Fruit fly (Drosophila melanogaster): ENCODE data around the gene Pgk.

Gene Pgk

DNA sequence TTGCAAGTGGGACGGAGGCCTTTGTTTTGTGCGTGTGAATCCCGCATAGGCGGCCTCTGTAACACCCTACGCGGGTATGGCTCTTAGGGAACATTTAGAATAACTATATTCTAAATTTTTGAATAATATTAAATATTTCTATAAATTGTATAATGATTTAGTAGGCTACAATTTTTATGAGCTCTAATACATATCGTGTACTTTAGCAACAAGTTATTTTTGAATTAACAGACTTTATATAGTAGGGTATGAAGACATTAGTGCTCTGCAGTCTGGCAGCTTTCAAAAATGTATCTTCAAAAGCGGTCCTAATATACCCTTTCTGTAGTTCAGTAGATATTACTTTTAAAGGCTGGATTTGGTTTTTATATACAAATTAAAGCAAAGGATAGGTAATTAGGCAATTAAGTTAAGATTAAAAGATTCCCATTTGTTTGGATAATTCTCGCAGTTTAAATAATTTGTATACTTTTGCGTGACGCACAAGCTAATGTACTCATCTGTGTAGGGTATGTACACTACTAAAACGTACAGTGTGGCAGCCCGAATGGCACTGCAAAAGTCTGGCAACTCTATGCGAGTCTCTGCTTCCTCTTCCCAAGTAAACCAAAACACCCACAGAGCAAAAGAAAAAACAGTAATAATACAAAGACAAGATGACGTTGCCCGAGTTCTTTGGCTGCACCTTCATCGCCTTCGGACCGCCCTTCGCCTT is 12.9 kb upstream of the Pgk start, which contains the start of the genes Snx21 and aph-1 (continued):
- TF ChIP-seq Doc3 (GFP tag; IDR thresholded peaks at IDR 0.05; ENCODE audit: partially characterized antibody) (no peak), CG18619 (GFP tag; optimal IDR thresholded peaks at IDR 0.05) (peak; percentile 92), cas (GFP tag; IDR thresholded peaks at IDR 0.05) (peak; percentile 59; the same call in 1 of the 2 replicates), HLH54F (GFP tag; optimal IDR thresholded peaks at IDR 0.05) (peak; percentile 93), gsb-n (tag; optimal IDR thresholded peaks at IDR 0.05) (peak; percentile 90), br (optimal IDR thresholded peaks at IDR 0.05) (no peak), CG16815 (GFP tag; optimal IDR thresholded peaks at IDR 0.05) (peak; percentile 90), unpg (GFP tag; optimal IDR thresholded peaks at IDR 0.05) (peak; percentile 94), grn (GFP tag; optimal IDR thresholded peaks at IDR 0.05) (peak; percentile 25), tio (GFP tag; optimal IDR thresholded peaks at IDR 0.05) (peak; percentile 92), NfI (GFP tag; optimal IDR thresholded peaks at IDR 0.05) (peak; percentile 91), btn (GFP tag; optimal IDR thresholded peaks at IDR 0.05) (peak; percentile 60), NC2β (GFP tag; optimal IDR thresholded peaks at IDR 0.05) (peak; percentile 77), Hsf (GFP tag; optimal IDR thresholded peaks at IDR 0.05) (peak; percentile 87), Abd-B (GFP tag; optimal IDR thresholded peaks at IDR 0.05) (peak; percentile 93), CrebB (tag; optimal IDR thresholded peaks at IDR 0.05) (peak; percentile 80), seq (GFP tag; IDR thresholded peaks at IDR 0.05) (peak; percentile 87), CG13894 (tag; optimal IDR thresholded peaks at IDR 0.05) (peak; percentile 92), CG13287 (GFP tag; IDR thresholded peaks at IDR 0.05; ENCODE audit: partially characterized antibody) (peak; percentile 28; the same call in 1 of the 2 replicates), Lhr (GFP tag; optimal IDR thresholded peaks at IDR 0.05) (peak; percentile 50), CG10431 (GFP tag; optimal IDR thresholded peaks at IDR 0.05) (peak; percentile 77), lov (optimal IDR thresholded peaks at IDR 0.05) (no peak), lov (GFP tag; IDR thresholded peaks at IDR 0.05) (0 out of 3 replicates have a peak, but pooled peaks have one; percentile 56), ara (GFP tag; IDR thresholded peaks at IDR 0.05) (peak; percentile 74), cad (GFP tag; optimal IDR thresholded peaks at IDR 0.05) (no peak), zen (tag; optimal IDR thresholded peaks at IDR 0.05) (peak; percentile 89), Vsx1 (GFP tag; optimal IDR thresholded peaks at IDR 0.05) (peak; percentile 87), CG2202 (tag; optimal IDR thresholded peaks at IDR 0.05) (peak; percentile 69), jumu (GFP tag; optimal IDR thresholded peaks at IDR 0.05) (peak; percentile 87), Ssrp (tag; optimal IDR thresholded peaks at IDR 0.05) (peak; percentile 90), ftz-f1 (GFP tag; optimal IDR thresholded peaks at IDR 0.05) (peak; percentile 34), Taf1 (GFP tag; IDR thresholded peaks at IDR 0.05) (peak; percentile 74), CG17186 (GFP tag; optimal IDR thresholded peaks at IDR 0.05) (peak; percentile 54), CG14710 (tag; optimal IDR thresholded peaks at IDR 0.05) (peak; percentile 92), sna (GFP tag; IDR thresholded peaks at IDR 0.05; ENCODE audit: partially characterized antibody) (no peak), Usf (GFP tag; optimal IDR thresholded peaks at IDR 0.05) (peak; percentile 83), CG15479 (GFP tag; optimal IDR thresholded peaks at IDR 0.05) (no peak), CG32532 (GFP tag; IDR thresholded peaks at IDR 0.05) (peak; percentile 92), Deaf1 (tag; optimal IDR thresholded peaks at IDR 0.05) (peak; percentile 75), Chrac-16 (GFP tag; optimal IDR thresholded peaks at IDR 0.05) (peak; percentile 93), CG11723 (GFP tag; optimal IDR thresholded peaks at IDR 0.05) (peak; percentile 87), nerfin-1 (tag; optimal IDR thresholded peaks at IDR 0.05) (peak; percentile 89), CG9215 (GFP tag; IDR thresholded peaks at IDR 0.05) (peak; percentile 89), Hmr (GFP tag; optimal IDR thresholded peaks at IDR 0.05) (peak; percentile 95), CG8359 (GFP tag; optimal IDR thresholded peaks at IDR 0.05; ENCODE audit: borderline replicate concordance) (peak; percentile 82), caup (GFP tag; optimal IDR thresholded peaks at IDR 0.05; ENCODE audit: severe bottlenecking) (peak; percentile 92), Mad (GFP tag; optimal IDR thresholded peaks at IDR 0.05) (peak; percentile 79), CG17385 (GFP tag; optimal IDR thresholded peaks at IDR 0.05) (peak; percentile 91), CG12744 (GFP tag; optimal IDR thresholded peaks at IDR 0.05) (peak; percentile 26)
